Fruit fly (Drosophila melanogaster): ENCODE measurements around the gene Rev1.
A peak's percentile ranks its signal among the peaks of the same experiment; 100 is the strongest.

The Rev1 gene

DNA sequence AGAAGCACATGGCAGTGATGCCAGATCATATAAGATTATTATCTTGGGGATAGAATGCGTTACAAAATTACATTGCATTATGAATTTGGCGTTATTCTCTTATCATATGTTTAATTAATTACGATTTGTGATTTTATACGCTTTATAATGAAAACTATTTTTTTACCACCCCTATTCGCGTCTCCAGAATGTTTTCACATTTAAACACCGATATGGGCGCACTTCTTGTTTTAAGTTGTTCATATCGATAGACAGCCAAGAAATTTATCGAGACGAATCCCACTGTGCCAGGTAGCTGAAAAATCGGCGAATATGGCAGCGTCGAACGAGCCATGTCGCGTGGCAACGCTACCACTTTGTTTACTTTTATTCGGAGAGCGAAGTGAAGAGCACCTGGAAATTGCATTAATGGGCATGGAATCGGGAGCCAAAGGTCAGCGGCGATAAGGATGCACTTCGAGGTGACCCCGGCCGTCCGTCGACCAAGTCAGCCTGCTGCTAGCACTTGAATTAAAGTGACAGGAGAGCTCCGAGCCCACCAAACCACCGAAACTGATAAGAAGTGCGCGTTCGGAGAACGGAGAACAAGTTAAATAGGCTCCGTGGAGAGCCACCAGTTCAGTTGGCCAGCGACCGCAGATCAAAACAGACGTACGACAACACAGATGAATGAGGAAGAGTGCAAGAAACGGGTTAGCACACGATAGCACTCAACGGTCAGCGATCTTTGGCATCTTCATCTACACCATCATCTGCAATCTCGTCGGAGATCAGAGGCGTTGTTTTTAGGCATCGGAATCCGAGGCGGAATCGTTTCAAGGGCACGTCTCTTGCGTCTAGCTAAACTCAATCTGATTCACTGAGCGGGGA is 5.8 kb upstream of the Rev1 start, which contains the start of gene Gale (continued):
- TF ChIP-seq CG32772 (GFP tag; IDR thresholded peaks at IDR 0.05) (0 out of 2 replicates have a peak, but pooled peaks have one; percentile 6), CG34376 (GFP tag; optimal IDR thresholded peaks at IDR 0.05) (peak; percentile 72), nom (GFP tag; optimal IDR thresholded peaks at IDR 0.05) (peak; percentile 72), sd (tag; optimal IDR thresholded peaks at IDR 0.05) (peak; percentile 70), Trl (optimal IDR thresholded peaks at IDR 0.05) (peak; percentile 63 to 80), Trl (GFP tag; optimal IDR thresholded peaks at IDR 0.05) (no peak), CG7839 (tag; optimal IDR thresholded peaks at IDR 0.05) (peak; percentile 34), CG13123 (GFP tag; optimal IDR thresholded peaks at IDR 0.05) (no peak), Sox100B (GFP tag; optimal IDR thresholded peaks at IDR 0.05) (no peak), CG17385 (GFP tag; optimal IDR thresholded peaks at IDR 0.05) (peak; percentile 28), CG9727 (GFP tag; optimal IDR thresholded peaks at IDR 0.05) (peak; percentile 65), Fer1 (GFP tag; optimal IDR thresholded peaks at IDR 0.05) (peak; percentile 24), dysf (GFP tag; IDR thresholded peaks at IDR 0.05) (0 out of 3 replicates have a peak, but pooled peaks have one; percentile 13), Bgb (GFP tag; IDR thresholded peaks at IDR 0.05; ENCODE audit: partially characterized antibody) (peak; percentile 75), Hr39 (optimal IDR thresholded peaks at IDR 0.05) (no peak), hkb (optimal IDR thresholded peaks at IDR 0.05) (peak; percentile 92), hkb (GFP tag; IDR thresholded peaks at IDR 0.05) (0 out of 2 replicates have a peak, but pooled peaks have one; percentile 35), BEAF-32 (GFP tag; optimal IDR thresholded peaks at IDR 0.05) (peak; percentile 66), Deaf1 (tag; optimal IDR thresholded peaks at IDR 0.05) (peak; percentile 47), Dfd (GFP tag; optimal IDR thresholded peaks at IDR 0.05) (no peak), prd (optimal IDR thresholded peaks at IDR 0.05) (no peak), prd (GFP tag; IDR thresholded peaks at IDR 0.05) (peak; percentile 23; the same call in 1 of the 3 replicates), yki (optimal IDR thresholded peaks at IDR 0.05) (no peak), Nf-YB (GFP tag; optimal IDR thresholded peaks at IDR 0.05) (no peak), CG4424 (GFP tag; optimal IDR thresholded peaks at IDR 0.05) (peak; percentile 40), unc-4 (GFP tag; IDR thresholded peaks at IDR 0.05; ENCODE audit: partially characterized antibody) (peak; percentile 66), mirr (GFP tag; optimal IDR thresholded peaks at IDR 0.05) (peak; percentile 11), BtbVII (GFP tag; optimal IDR thresholded peaks at IDR 0.05) (no peak), Adf1 (GFP tag; IDR thresholded peaks at IDR 0.05) (peak; percentile 7; the same call in 1 of the 2 replicates), CG10543 (GFP tag; optimal IDR thresholded peaks at IDR 0.05) (peak; percentile 63), exex (tag; optimal IDR thresholded peaks at IDR 0.05) (peak; percentile 32), CG12236 (GFP tag; optimal IDR thresholded peaks at IDR 0.05) (no peak), Myb (GFP tag; optimal IDR thresholded peaks at IDR 0.05) (peak; percentile 59), Doc3 (GFP tag; IDR thresholded peaks at IDR 0.05; ENCODE audit: partially characterized antibody) (peak; percentile 49; the same call in 2 of the 3 replicates), hb (GFP tag; IDR thresholded peaks at IDR 0.05; ENCODE audit: partially characterized antibody) (peak; percentile 24; the same call in 1 of the 3 replicates), seq (GFP tag; IDR thresholded peaks at IDR 0.05) (no peak), Sry-β (GFP tag; optimal IDR thresholded peaks at IDR 0.05) (no peak), caup (GFP tag; optimal IDR thresholded peaks at IDR 0.05; ENCODE audit: severe bottlenecking) (peak; percentile 5), fd96Cb (tag; optimal IDR thresholded peaks at IDR 0.05) (no peak), Ptx1 (GFP tag; IDR thresholded peaks at IDR 0.05) (0 out of 2 replicates have a peak, but pooled peaks have one; percentile 39), CG16813 (GFP tag; IDR thresholded peaks at IDR 0.05; ENCODE audit: partially characterized antibody) (peak; percentile 65), ftz-f1 (GFP tag; optimal IDR thresholded peaks at IDR 0.05) (peak; percentile 68), CG13287 (GFP tag; IDR thresholded peaks at IDR 0.05; ENCODE audit: partially characterized antibody) (peak; percentile 76), GATAe (GFP tag; conservative IDR thresholded peaks at IDR 0.05) (peak; percentile 58), CG3847 (GFP tag; IDR thresholded peaks at IDR 0.05) (peak; percentile 92), HLH4C (GFP tag; IDR thresholded peaks at IDR 0.05; ENCODE audit: partially characterized antibody) (peak; percentile 79), CG8290 (GFP tag; optimal IDR thresholded peaks at IDR 0.05) (no peak), CG8290 (tag; optimal IDR thresholded peaks at IDR 0.05) (peak in 1 of 2 experiments; percentile 18), dmrt99B (tag; optimal IDR thresholded peaks at IDR 0.05) (no peak)
